Worm (Caenorhabditis elegans) whole organism, young adult: ENCODE results near the gene T28F12.1.

Experiments used
- let-526 ChIP-seq: fragments of 200-800 bp; sonication (Bioruptor generic); IDR thresholded peaks from 2 replicates; pipeline ENCODE4 v1.3.6; 2022; ENCODE audit warnings: missing genetic modification reagents, missing genetic modification characterization, missing compliant biosample characterization
- lin-35 ChIP-seq, 3 experiments: fragments of 150-350 bp in 2 of 3; sonication (generic microtip) in 1 of 3; optimal IDR thresholded peaks; 2 replicates each; lab custom pipeline; 2014 to 2018; ENCODE audit warnings: missing biosample characterization in 3 of 3, missing genetic modification characterization in 3 of 3, missing genetic modification reagents in 3 of 3
- tlf-1 ChIP-seq: fragments of 200-800 bp; sonication (Bioruptor generic); optimal IDR thresholded peaks from 2 replicates; lab custom pipeline; 2018; ENCODE audit warnings: mild to moderate bottlenecking, missing genetic modification characterization, missing compliant biosample characterization

- TF ChIP-seq let-526 (GFP tag; lab: Robert Waterston, UW) (no peak), tlf-1 (GFP tag; lab: Kevin White, UChicago) (no peak), lin-35 (GFP tag; optimal IDR thresholded peaks at IDR 0.05; lab: Kevin White, UChicago) (no peak)
Observed at ce11 chrV:4546854-4547253, 34.0 kb downstream of the T28F12.1 start.
